Worm (Caenorhabditis elegans): ENCODE measurements around the gene srd-27.
"Not testable (repeated sequence)": the region's sequence is repeated elsewhere in the genome, so short reads cannot be mapped to it uniquely, and the experiment has no call there.

The srd-27 gene

ce11 chrV:15802623-15803022, 556 bp upstream of the srd-27 start, which contains the start of gene T26E4.9:
TSS of gene T26E4.9 (minus strand) at chrV:15802723.
- TF ChIP-seq aly-2, nhr-76, elt-2 (tag; optimal IDR thresholded peaks at IDR 0.05): not testable (repeated sequence)

- not testable (repeated sequence) for TF ChIP-seq elt-3, tbx-2, fkh-2 (tag; optimal IDR thresholded peaks at IDR 0.05)
Measured at ce11 chrV:15803748-15804147, 569 bp downstream of the srd-27 start, which contains the start of gene T26E4.18. TSS of gene T26E4.18 (minus strand) at chrV:15803848.

- not testable (repeated sequence) for TF ChIP-seq ztf-4 (tag; optimal IDR thresholded peaks at IDR 0.05); nhr-43 (tag; optimal IDR thresholded peaks at IDR 0.05; ENCODE audit: poor library complexity, severe bottlenecking); nhr-28 (tag; optimal IDR thresholded peaks at IDR 0.05)
Measured at ce11 chrV:15807420-15807819, 4.2 kb downstream of the srd-27 start, which contains the start of gene srsx-38. TSS of gene srsx-38 (minus strand) at chrV:15807520.

ce11 chrV:15809543-15809942, 6.4 kb downstream of the srd-27 start, which contains the start of gene srsx-36:
TSS of gene srsx-36 (minus strand) at chrV:15809643.
- TF ChIP-seq nfya-1 (tag; optimal IDR thresholded peaks at IDR 0.05; ENCODE audit: insufficient read depth) (no peak), nhr-43 (tag; optimal IDR thresholded peaks at IDR 0.05; ENCODE audit: poor library complexity, severe bottlenecking) (no peak), eor-1 (tag; optimal IDR thresholded peaks at IDR 0.05) (no peak), zag-1 (tag; optimal IDR thresholded peaks at IDR 0.05) (no peak), elt-1 (tag; optimal IDR thresholded peaks at IDR 0.05) (no peak), ceh-16 (tag; optimal IDR thresholded peaks at IDR 0.05) (no peak), pha-4 (tag; optimal IDR thresholded peaks at IDR 0.05) (no peak), fos-1 (tag; optimal IDR thresholded peaks at IDR 0.05) (no peak), sea-2 (GFP tag; optimal IDR thresholded peaks at IDR 0.05) (no peak), hmg-11 (tag; optimal IDR thresholded peaks at IDR 0.05) (no peak), nhr-76 (tag; optimal IDR thresholded peaks at IDR 0.05) (no peak), elt-2 (tag; optimal IDR thresholded peaks at IDR 0.05) (no peak), nhr-77 (tag; optimal IDR thresholded peaks at IDR 0.05) (no peak), ztf-11 (tag; optimal IDR thresholded peaks at IDR 0.05) (no peak), unc-62 (GFP tag; optimal IDR thresholded peaks at IDR 0.05) (no peak), ama-1 (optimal IDR thresholded peaks at IDR 0.05) (no peak)

ce11 chrV:15810446-15810845, 7.3 kb downstream of the srd-27 start, which contains the start of gene F54B8.1:
TSS of gene F54B8.1 (plus strand) at chrV:15810746.
- TF ChIP-seq egl-27 (tag; optimal IDR thresholded peaks at IDR 0.05) (no peak), jun-1 (tag; optimal IDR thresholded peaks at IDR 0.05) (no peak), nhr-76 (tag; optimal IDR thresholded peaks at IDR 0.05) (no peak), fkh-2 (tag; optimal IDR thresholded peaks at IDR 0.05) (no peak), R02D3.7 (tag; optimal IDR thresholded peaks at IDR 0.05) (no peak), nhr-28 (tag; optimal IDR thresholded peaks at IDR 0.05) (no peak), nfya-1 (tag; optimal IDR thresholded peaks at IDR 0.05; ENCODE audit: insufficient read depth) (no peak), ZK546.5 (tag; optimal IDR thresholded peaks at IDR 0.05) (no peak), nhr-11 (tag; optimal IDR thresholded peaks at IDR 0.05) (no peak), elt-3 (tag; optimal IDR thresholded peaks at IDR 0.05) (no peak), ceh-82 (tag; optimal IDR thresholded peaks at IDR 0.05) (no peak), daf-12 (tag; optimal IDR thresholded peaks at IDR 0.05) (no peak), nhr-25 (tag; optimal IDR thresholded peaks at IDR 0.05) (no peak), fkh-10 (GFP tag; optimal IDR thresholded peaks at IDR 0.05) (no peak), aly-2 (tag; optimal IDR thresholded peaks at IDR 0.05) (no peak), nhr-43 (tag; optimal IDR thresholded peaks at IDR 0.05; ENCODE audit: poor library complexity, severe bottlenecking) (no peak)

ce11 chrV:15811982-15812381, 8.8 kb downstream of the srd-27 start, which contains the start of gene nhr-282:
TSS of gene nhr-282 (plus strand) at chrV:15812282.
- TF ChIP-seq egl-27, nhr-76, fos-1 (tag; optimal IDR thresholded peaks at IDR 0.05): not testable (repeated sequence)
